Fruit fly (Drosophila melanogaster) whole organism, embryonic: Measurements from ENCODE around the gene CG6527.

ENCODE experiments used
- Adf1 ChIP-seq: fragments of 200-800 bp; sonication (Bioruptor generic); IDR thresholded peaks from 2 replicates; pipeline ENCODE4 v1.3.6; 2022; ENCODE audit warnings: missing biosample characterization, missing genetic modification characterization
- Awh ChIP-seq: fragments of 200-800 bp; sonication (Bioruptor generic); IDR thresholded peaks from 2 replicates; pipeline ENCODE4, ENCODE4 v1.3.6; 2022; ENCODE audit warnings: missing biosample characterization, missing genetic modification characterization
- Bgb ChIP-seq: fragments of 200-800 bp; sonication (Bioruptor generic); IDR thresholded peaks from 2 replicates; pipeline ENCODE4 v1.3.6; 2022; ENCODE audit warnings: missing biosample characterization, missing genetic modification characterization; ENCODE audit not compliant: partially characterized antibody
- CG10147 ChIP-seq: fragments of 200-800 bp; sonication (Bioruptor generic); optimal IDR thresholded peaks from 2 replicates; lab custom pipeline; 2019; ENCODE audit warnings: missing biosample characterization, mild to moderate bottlenecking, missing genetic modification characterization, moderate library complexity
- CG10565 ChIP-seq: fragments of 200-800 bp; sonication (Bioruptor generic); optimal IDR thresholded peaks from 3 replicates; lab custom pipeline; 2016; ENCODE audit warnings: missing biosample characterization, mild to moderate bottlenecking, missing genetic modification characterization
- CG12299 ChIP-seq: fragments of 200-800 bp; sonication (Bioruptor generic); optimal IDR thresholded peaks from 2 replicates; lab custom pipeline; 2018; ENCODE audit warnings: missing biosample characterization, mild to moderate bottlenecking, missing genetic modification characterization
- CG12744 ChIP-seq: fragments of 200-800 bp; sonication (Bioruptor generic); optimal IDR thresholded peaks from 2 replicates; lab custom pipeline; 2016; ENCODE audit warnings: missing biosample characterization, missing genetic modification characterization
- CG12769 ChIP-seq: fragments of 200-800 bp; sonication (Bioruptor generic); optimal IDR thresholded peaks from 2 replicates; lab custom pipeline; 2019; ENCODE audit warnings: missing biosample characterization, mild to moderate bottlenecking, missing genetic modification characterization, moderate library complexity
- CG13624 ChIP-seq: fragments of 200-800 bp; sonication (Bioruptor generic); optimal IDR thresholded peaks from 2 replicates; lab custom pipeline; 2016; ENCODE audit warnings: missing biosample characterization, missing genetic modification characterization
- CG15073 ChIP-seq: fragments of 200-800 bp; sonication (Bioruptor generic); optimal IDR thresholded peaks from 2 replicates; lab custom pipeline; 2016; ENCODE audit warnings: missing biosample characterization, missing genetic modification characterization
- CG15514 ChIP-seq: fragments of 200-800 bp; sonication (Bioruptor generic); optimal IDR thresholded peaks from 3 replicates; lab custom pipeline; 2017; ENCODE audit warnings: missing biosample characterization, missing genetic modification characterization, mild to moderate bottlenecking, moderate library complexity, missing genetic modification reagents
- CG17328 ChIP-seq: fragments of 200-800 bp; sonication (Bioruptor generic); IDR thresholded peaks from 2 replicates; pipeline ENCODE4 v1.3.6; 2022; ENCODE audit warnings: missing biosample characterization, missing genetic modification characterization
- CG17568 ChIP-seq: fragments of 200-800 bp; sonication (Bioruptor generic); optimal IDR thresholded peaks from 2 replicates; lab custom pipeline; 2018; ENCODE audit warnings: missing biosample characterization, mild to moderate bottlenecking, missing genetic modification characterization, moderate library complexity
- CG17829 ChIP-seq: fragments of 200-800 bp; optimal IDR thresholded peaks from 2 replicates; lab custom pipeline; 2019; ENCODE audit warnings: missing biosample characterization, mild to moderate bottlenecking, missing genetic modification characterization, moderate library complexity
- CG1832 ChIP-seq: fragments of 200-800 bp; sonication (Bioruptor generic); optimal IDR thresholded peaks from 2 replicates; lab custom pipeline; 2017; ENCODE audit warnings: missing biosample characterization, mild to moderate bottlenecking, missing genetic modification characterization, inconsistent platforms
- CG18476 ChIP-seq: fragments of 200-800 bp; sonication (Bioruptor generic); optimal IDR thresholded peaks from 2 replicates; lab custom pipeline; 2016; ENCODE audit warnings: missing biosample characterization, mild to moderate bottlenecking, missing genetic modification characterization
- CG18764 ChIP-seq: fragments of 200-800 bp; sonication (Bioruptor generic); optimal IDR thresholded peaks from 3 replicates; lab custom pipeline; 2016; ENCODE audit warnings: missing biosample characterization, missing genetic modification characterization
- CG2199 ChIP-seq: fragments of 200-800 bp; sonication (Bioruptor generic); IDR thresholded peaks from 3 replicates; pipeline ENCODE4 v1.3.6; 2022; ENCODE audit warnings: missing biosample characterization, missing genetic modification characterization
- CG2712 ChIP-seq: fragments of 200-800 bp; optimal IDR thresholded peaks from 3 replicates; lab custom pipeline; 2019; ENCODE audit warnings: missing biosample characterization, mild to moderate bottlenecking, missing genetic modification characterization, moderate library complexity
- CG30431 ChIP-seq: fragments of 200-800 bp; sonication (Bioruptor generic); optimal IDR thresholded peaks from 2 replicates; lab custom pipeline; 2017; ENCODE audit warnings: missing biosample characterization, missing genetic modification characterization
- CG3163 ChIP-seq: fragments of 200-800 bp; sonication (Bioruptor generic); optimal IDR thresholded peaks from 3 replicates; lab custom pipeline; 2016; ENCODE audit warnings: missing biosample characterization, missing genetic modification characterization
- CG42726 ChIP-seq: fragments of 200-800 bp; sonication (Bioruptor generic); IDR thresholded peaks from 2 replicates; pipeline ENCODE4 v1.3.6; 2022; ENCODE audit warnings: missing biosample characterization, missing genetic modification characterization; ENCODE audit not compliant: partially characterized antibody
- CG4820 ChIP-seq: fragments of 200-800 bp; sonication (Bioruptor generic); optimal IDR thresholded peaks from 3 replicates; lab custom pipeline; 2016; ENCODE audit warnings: missing biosample characterization, missing genetic modification characterization
- CG7963 ChIP-seq: fragments of 200-800 bp; sonication (Bioruptor generic); IDR thresholded peaks from 3 replicates; pipeline ENCODE4 v1.3.6; 2022; ENCODE audit warnings: missing biosample characterization, missing genetic modification characterization; ENCODE audit not compliant: partially characterized antibody
- CG8765 ChIP-seq: fragments of 200-800 bp; sonication (Bioruptor generic); IDR thresholded peaks from 2 replicates; pipeline ENCODE4 v1.3.6; 2022; ENCODE audit warnings: missing biosample characterization, missing genetic modification characterization
- CG8944 ChIP-seq: fragments of 200-800 bp; sonication (Bioruptor generic); optimal IDR thresholded peaks from 3 replicates; lab custom pipeline; 2016; ENCODE audit warnings: missing biosample characterization, missing genetic modification characterization
- CG9817 ChIP-seq: fragments of 200-800 bp; sonication (Bioruptor generic); optimal IDR thresholded peaks from 2 replicates; lab custom pipeline; 2018; ENCODE audit warnings: missing biosample characterization, mild to moderate bottlenecking, missing genetic modification characterization, moderate library complexity
- CTCF ChIP-seq: fragments of 200-800 bp; sonication (Bioruptor generic); optimal IDR thresholded peaks from 2 replicates; lab custom pipeline; 2017; ENCODE audit warnings: missing biosample characterization, mild to moderate bottlenecking, missing genetic modification characterization, moderate library complexity
- Dip2 ChIP-seq: fragments of 200-800 bp; sonication (Bioruptor generic); IDR thresholded peaks from 2 replicates; pipeline ENCODE4 v1.3.6; 2022; ENCODE audit warnings: missing biosample characterization, missing genetic modification characterization
- Dp ChIP-seq: fragments of 200-800 bp; sonication (Bioruptor generic); optimal IDR thresholded peaks from 2 replicates; lab custom pipeline; 2018; ENCODE audit warnings: missing biosample characterization, mild to moderate bottlenecking, missing genetic modification characterization, moderate library complexity
- Ets65A ChIP-seq: fragments of 200-800 bp; sonication (Bioruptor generic); peaks from one replicate; lab custom pipeline; 2016; ENCODE audit warnings: missing biosample characterization, missing genetic modification characterization
- HLH3B ChIP-seq: fragments of 200-800 bp; sonication (Bioruptor generic); IDR thresholded peaks from 2 replicates; pipeline ENCODE4 v1.3.6; 2022; ENCODE audit warnings: missing biosample characterization, missing genetic modification characterization
- Hmr ChIP-seq: fragments of 200-800 bp; sonication (Bioruptor generic); optimal IDR thresholded peaks from 3 replicates; lab custom pipeline; 2017; ENCODE audit warnings: mild to moderate bottlenecking, missing biosample characterization, missing genetic modification reagents, missing genetic modification characterization
- Hmx ChIP-seq: fragments of 200-800 bp; sonication (Bioruptor generic); optimal IDR thresholded peaks from 2 replicates; lab custom pipeline; 2016; ENCODE audit warnings: missing biosample characterization, missing genetic modification characterization
- NC2α ChIP-seq: fragments of 200-800 bp; sonication (Bioruptor generic); optimal IDR thresholded peaks from 2 replicates; lab custom pipeline; 2016; ENCODE audit warnings: missing biosample characterization, missing genetic modification characterization
- Trl ChIP-seq, 3 experiments: fragments of >200 bp in 2 of 3; fragments of 200-800 bp in 1 of 3; sonication (Bioruptor generic) in 1 of 3; optimal IDR thresholded peaks; 2 replicates in 1 of 3; 3 replicates in 2 of 3; lab custom pipeline; 2016 to 2017; ENCODE audit warnings: missing biosample characterization in 1 of 3, missing genetic modification characterization in 1 of 3
- ac ChIP-seq: fragments of 200-800 bp; sonication (Bioruptor generic); optimal IDR thresholded peaks from 3 replicates; lab custom pipeline; 2017; ENCODE audit warnings: missing biosample characterization, mild to moderate bottlenecking, missing genetic modification characterization
- fd102C ChIP-seq: fragments of 200-800 bp; sonication (Bioruptor generic); optimal IDR thresholded peaks from 2 replicates; lab custom pipeline; 2018; ENCODE audit warnings: missing biosample characterization, mild to moderate bottlenecking, missing genetic modification characterization, moderate library complexity
- hb ChIP-seq: fragments of 200-800 bp; sonication (Bioruptor generic); IDR thresholded peaks from 3 replicates; pipeline ENCODE4 v1.3.6; 2022; ENCODE audit warnings: missing biosample characterization, missing genetic modification characterization; ENCODE audit not compliant: partially characterized antibody
- jigr1 ChIP-seq: fragments of 200-800 bp; sonication (Bioruptor generic); IDR thresholded peaks from 3 replicates; pipeline ENCODE4 v1.3.6; 2022; ENCODE audit warnings: missing biosample characterization, missing genetic modification characterization
- ken ChIP-seq: fragments of 200-800 bp; sonication (Bioruptor generic); IDR thresholded peaks from 3 replicates; pipeline ENCODE4 v1.3.6; 2022; ENCODE audit warnings: missing biosample characterization, missing genetic modification characterization
- luna ChIP-seq: fragments of 200-800 bp; sonication (Bioruptor generic); optimal IDR thresholded peaks from 2 replicates; lab custom pipeline; 2016; ENCODE audit warnings: missing biosample characterization, missing genetic modification characterization
- mirr ChIP-seq: fragments of 200-800 bp; sonication (Bioruptor generic); optimal IDR thresholded peaks from 3 replicates; lab custom pipeline; 2018; ENCODE audit warnings: missing biosample characterization, mild to moderate bottlenecking, missing genetic modification characterization
- mld ChIP-seq: fragments of 200-800 bp; sonication (Bioruptor generic); IDR thresholded peaks from 3 replicates; pipeline ENCODE4 v1.3.6; 2022; ENCODE audit warnings: missing biosample characterization, missing genetic modification characterization; ENCODE audit not compliant: partially characterized antibody
- pnt ChIP-seq: fragments of 200-800 bp; sonication (Bioruptor generic); optimal IDR thresholded peaks from 3 replicates; lab custom pipeline; 2016; ENCODE audit warnings: missing biosample characterization, missing genetic modification characterization
- repo ChIP-seq: fragments of 200-800 bp; sonication (Bioruptor generic); optimal IDR thresholded peaks from 2 replicates; lab custom pipeline; 2016; ENCODE audit warnings: missing biosample characterization, missing genetic modification characterization
- slp2 ChIP-seq: fragments of 200-800 bp; sonication (Bioruptor generic); optimal IDR thresholded peaks from 2 replicates; lab custom pipeline; 2016; ENCODE audit warnings: missing biosample characterization, missing genetic modification characterization
- ssp ChIP-seq: fragments of 200-800 bp; sonication (Bioruptor generic); IDR thresholded peaks from 2 replicates; pipeline ENCODE4 v1.3.6; 2022; ENCODE audit warnings: missing biosample characterization, missing genetic modification characterization
- toy ChIP-seq: fragments of 200-800 bp; sonication (Bioruptor generic); IDR thresholded peaks from 2 replicates; pipeline ENCODE4 v1.3.6; 2022; ENCODE audit warnings: missing biosample characterization, missing genetic modification characterization
- unc-4 ChIP-seq: fragments of 200-800 bp; sonication (Bioruptor generic); IDR thresholded peaks from 2 replicates; pipeline ENCODE4 v1.3.6; 2022; ENCODE audit warnings: missing biosample characterization, missing genetic modification characterization; ENCODE audit not compliant: partially characterized antibody
- wor ChIP-seq: fragments of 200-800 bp; sonication (Bioruptor generic); IDR thresholded peaks from 2 replicates; pipeline ENCODE4 v1.3.6; 2022; ENCODE audit warnings: missing biosample characterization, missing genetic modification characterization

The CG6527 gene

DNA sequence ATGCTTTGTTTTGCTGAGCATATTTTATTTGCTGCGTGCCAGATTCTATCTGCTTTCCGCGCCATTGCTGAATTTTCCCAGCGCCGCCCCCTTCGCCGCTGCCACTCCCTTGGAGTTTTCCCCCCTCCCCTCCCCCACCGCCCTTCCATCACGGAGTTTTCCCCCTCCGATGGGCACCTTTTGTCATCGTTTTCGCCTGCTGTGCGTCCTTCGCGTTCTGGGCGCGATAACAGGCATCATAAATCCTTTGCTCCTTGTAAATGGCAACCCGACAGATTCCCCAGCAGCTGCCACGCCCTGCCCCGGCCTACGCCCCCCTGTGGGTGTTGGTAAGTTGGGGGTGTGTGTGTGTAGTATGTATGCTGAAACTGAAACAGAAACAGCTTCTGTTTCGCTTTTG is 45.5 kb downstream of the CG6527 start (continued):
- no peak for TF ChIP-seq unc-4 (GFP tag; lab: Robert Waterston, UW)
- no peak for TF ChIP-seq fd102C (GFP tag; lab: Kevin White, UChicago)
- peak; percentile 65 for TF ChIP-seq mirr
- TF ChIP-seq CG18764 (GFP tag; lab: Kevin White, UChicago), result no peak
- no peak for TF ChIP-seq wor (GFP tag; lab: Robert Waterston, UW)
- peak; percentile 24 for TF ChIP-seq CG1832 (GFP tag; lab: Kevin White, UChicago)
- no peak for TF ChIP-seq toy (GFP tag; lab: Robert Waterston, UW)
- TF ChIP-seq ac, result no peak
- no peak for TF ChIP-seq Hmr (GFP tag; lab: Kevin White, UChicago)
- no peak for TF ChIP-seq pnt (GFP tag; lab: Kevin White, UChicago)
- TF ChIP-seq CG42726 (GFP tag; lab: Robert Waterston, UW), result 0 out of 2 replicates have a peak, but pooled peaks have one; percentile 31
- no peak for TF ChIP-seq CG12744
- TF ChIP-seq CG2199 (GFP tag; lab: Robert Waterston, UW), result no peak
- 0 out of 2 replicates have a peak, but pooled peaks have one; percentile 21 for TF ChIP-seq Bgb
- TF ChIP-seq, all 482 proteins: peak for 7

- no peak for TF ChIP-seq CG13624 (GFP tag; lab: Kevin White, UChicago)
- TF ChIP-seq CG17328 (GFP tag; lab: Robert Waterston, UW), result no peak
- no peak for TF ChIP-seq ken
- no peak for TF ChIP-seq Trl (optimal IDR thresholded peaks at IDR 0.05; lab: Kevin White, UChicago)
- no peak for TF ChIP-seq Trl (GFP tag; optimal IDR thresholded peaks at IDR 0.05; lab: Kevin White, UChicago)
- no peak for TF ChIP-seq mld
- no peak for TF ChIP-seq repo (GFP tag; lab: Kevin White, UChicago)
- TF ChIP-seq CG30431 (GFP tag; lab: Kevin White, UChicago), result no peak
- TF ChIP-seq CG17829 (tag; lab: Kevin White, UChicago), result no peak
- TF ChIP-seq CTCF (GFP tag; lab: Kevin White, UChicago), result peak; percentile 92
- TF ChIP-seq NC2α (GFP tag; lab: Kevin White, UChicago), result no peak
- TF ChIP-seq CG7963 (GFP tag; lab: Robert Waterston, UW), result no peak
- no peak for TF ChIP-seq CG9817 (tag; lab: Kevin White, UChicago)
- peak; percentile 86 for TF ChIP-seq Ets65A (GFP tag; lab: Kevin White, UChicago)
- TF ChIP-seq slp2 (GFP tag; lab: Kevin White, UChicago), result no peak
- no peak for TF ChIP-seq Dip2
- TF ChIP-seq Awh (GFP tag; lab: Robert Waterston, UW), result no peak
- TF ChIP-seq CG10565 (GFP tag; lab: Kevin White, UChicago), result no peak
- no peak for TF ChIP-seq CG18476 (GFP tag; lab: Kevin White, UChicago)
- no peak for TF ChIP-seq CG3163
- no peak for TF ChIP-seq CG4820 (GFP tag; lab: Kevin White, UChicago)
- no peak for TF ChIP-seq luna (GFP tag; lab: Kevin White, UChicago)
- TF ChIP-seq Adf1 (GFP tag; lab: Robert Waterston, UW), result no peak
- TF ChIP-seq HLH3B (GFP tag; lab: Robert Waterston, UW), result no peak
- TF ChIP-seq CG8944 (GFP tag; lab: Kevin White, UChicago), result no peak
- TF ChIP-seq ssp (GFP tag; lab: Robert Waterston, UW), result no peak
- TF ChIP-seq CG15514, result peak; percentile 79
- peak; percentile 21 for TF ChIP-seq Dp (GFP tag; lab: Kevin White, UChicago)
- no peak for TF ChIP-seq jigr1 (GFP tag; lab: Robert Waterston, UW)
- TF ChIP-seq CG17568, result no peak
- no peak for TF ChIP-seq CG12299 (tag; lab: Kevin White, UChicago)
- TF ChIP-seq CG8765, result no peak
- TF ChIP-seq CG12769 (tag; lab: Kevin White, UChicago), result no peak
- TF ChIP-seq Hmx (GFP tag; lab: Kevin White, UChicago), result no peak
- TF ChIP-seq hb (GFP tag; lab: Robert Waterston, UW), result no peak
- no peak for TF ChIP-seq CG10147
- no peak for TF ChIP-seq CG15073
- TF ChIP-seq CG2712 (tag; lab: Kevin White, UChicago), result peak; percentile 21
Measured at dm6 chr3L:10507971-10508370, 50.9 kb downstream of the CG6527 start.
